Worm (Caenorhabditis elegans): ENCODE measurements around the gene F46G10.1.

ce11 chrX:13274102-13274501, 37.5 kb downstream of the F46G10.1 start, which contains the start of gene cyp-14A3:
- TF ChIP-seq R02D3.7 (tag; optimal IDR thresholded peaks at IDR 0.05): no peak
- no peak for TF ChIP-seq ceh-82 (tag; optimal IDR thresholded peaks at IDR 0.05)
- no peak for TF ChIP-seq skn-1 (tag; optimal IDR thresholded peaks at IDR 0.05)
- TF ChIP-seq egl-27 (tag; optimal IDR thresholded peaks at IDR 0.05): no peak
- no peak for TF ChIP-seq mab-5 (tag; optimal IDR thresholded peaks at IDR 0.05)
- no peak for TF ChIP-seq ceh-16 (tag; optimal IDR thresholded peaks at IDR 0.05)
- TF ChIP-seq blmp-1 (tag; optimal IDR thresholded peaks at IDR 0.05; ENCODE audit: insufficient read depth): no peak

Measured in whole organism, L2 larva.